Fruit fly (Drosophila melanogaster): ENCODE data around the gene mthl11.

- no peak for TF ChIP-seq CG7045 (GFP tag; optimal IDR thresholded peaks at IDR 0.05)
- no peak for TF ChIP-seq CG14711 (tag; optimal IDR thresholded peaks at IDR 0.05)
- TF ChIP-seq CG33017 (tag; optimal IDR thresholded peaks at IDR 0.05) = no peak
- no peak for TF ChIP-seq kay (GFP tag; ENCODE audit: borderline replicate concordance)
- TF ChIP-seq bab1 (GFP tag; optimal IDR thresholded peaks at IDR 0.05) = no peak
These were observed 30.3 kb downstream of the mthl11 start for dm6 chr3R:10431089-10431488.
